Worm (Caenorhabditis elegans): ENCODE measurements around the gene C15H11.1.

The C15H11.1 gene

DNA sequence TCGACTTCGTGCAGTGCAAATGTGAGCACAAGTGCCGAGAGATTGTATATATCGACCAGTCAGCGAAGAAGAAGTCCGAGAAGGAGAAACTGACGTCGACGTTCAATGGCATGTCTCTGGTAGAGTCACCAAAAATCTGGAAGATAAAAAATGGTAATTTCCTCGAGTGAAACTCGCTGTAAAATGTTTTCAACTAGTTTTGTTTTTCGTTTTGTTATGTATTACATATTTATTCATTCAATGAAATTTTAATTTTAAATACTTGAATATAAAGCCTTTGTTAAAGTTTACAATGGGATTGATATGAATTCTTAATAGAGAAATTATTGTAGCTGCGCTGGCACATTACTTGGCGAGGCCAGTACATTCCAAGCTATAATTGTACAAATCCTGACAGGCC is 26.3 kb downstream of the C15H11.1 start:
- TF ChIP-seq cog-1 (tag; optimal IDR thresholded peaks at IDR 0.05), result no peak
- no peak for TF ChIP-seq flt-1 (GFP tag; IDR thresholded peaks at IDR 0.05)
- TF ChIP-seq ref-1 (GFP tag; conservative IDR thresholded peaks at IDR 0.05), result no peak
- TF ChIP-seq med-1 (GFP tag; optimal IDR thresholded peaks at IDR 0.05; ENCODE audit: insufficient read depth), result no peak
- TF ChIP-seq klf-2 (GFP tag; conservative IDR thresholded peaks at IDR 0.05), result no peak
- TF ChIP-seq T22C8.4 (GFP tag; IDR thresholded peaks at IDR 0.05), result no peak

ce11 chrV:14421325-14421724 is 27.7 kb downstream of the C15H11.1 start, which contains the start of gene dhs-22:
dhs-22 (minus strand) TSS chrV:14421440.
- no peak for TF ChIP-seq flt-1 (GFP tag; IDR thresholded peaks at IDR 0.05)
- TF ChIP-seq tab-1 (GFP tag; IDR thresholded peaks at IDR 0.05), result no peak
- no peak for TF ChIP-seq ref-1 (GFP tag; conservative IDR thresholded peaks at IDR 0.05)
- TF ChIP-seq cog-1 (tag; optimal IDR thresholded peaks at IDR 0.05), result no peak
- no peak for TF ChIP-seq T22C8.4 (GFP tag; IDR thresholded peaks at IDR 0.05)
- TF ChIP-seq ztf-29 (GFP tag; IDR thresholded peaks at IDR 0.05), result no peak

- TF ChIP-seq med-1 (GFP tag; optimal IDR thresholded peaks at IDR 0.05; ENCODE audit: insufficient read depth) (no peak), klf-2 (GFP tag; conservative IDR thresholded peaks at IDR 0.05) (no peak), cog-1 (tag; optimal IDR thresholded peaks at IDR 0.05) (no peak), ztf-23 (GFP tag; IDR thresholded peaks at IDR 0.05) (no peak), ref-1 (GFP tag; conservative IDR thresholded peaks at IDR 0.05) (no peak), tab-1 (GFP tag; IDR thresholded peaks at IDR 0.05) (no peak), flt-1 (GFP tag; IDR thresholded peaks at IDR 0.05) (no peak), ztf-29 (GFP tag; IDR thresholded peaks at IDR 0.05) (no peak), T22C8.4 (GFP tag; IDR thresholded peaks at IDR 0.05) (no peak)
Observed at ce11 chrV:14422317-14422716, 28.7 kb downstream of the C15H11.1 start, which contains the start of gene pas-1. pas-1 (minus strand) TSS chrV:14422618.

ce11 chrV:14423268-14423667 is 29.7 kb downstream of the C15H11.1 start, which contains the start of gene rpoa-12:
rpoa-12 (minus strand) TSS chrV:14423304.
- TF ChIP-seq ref-1 (GFP tag; conservative IDR thresholded peaks at IDR 0.05), result no peak
- TF ChIP-seq ztf-23 (GFP tag; IDR thresholded peaks at IDR 0.05), result no peak
- no peak for TF ChIP-seq cog-1 (tag; optimal IDR thresholded peaks at IDR 0.05)
- TF ChIP-seq ztf-29 (GFP tag; IDR thresholded peaks at IDR 0.05), result no peak
- no peak for TF ChIP-seq klf-2 (GFP tag; conservative IDR thresholded peaks at IDR 0.05)
- no peak for TF ChIP-seq T22C8.4 (GFP tag; IDR thresholded peaks at IDR 0.05)

DNA sequence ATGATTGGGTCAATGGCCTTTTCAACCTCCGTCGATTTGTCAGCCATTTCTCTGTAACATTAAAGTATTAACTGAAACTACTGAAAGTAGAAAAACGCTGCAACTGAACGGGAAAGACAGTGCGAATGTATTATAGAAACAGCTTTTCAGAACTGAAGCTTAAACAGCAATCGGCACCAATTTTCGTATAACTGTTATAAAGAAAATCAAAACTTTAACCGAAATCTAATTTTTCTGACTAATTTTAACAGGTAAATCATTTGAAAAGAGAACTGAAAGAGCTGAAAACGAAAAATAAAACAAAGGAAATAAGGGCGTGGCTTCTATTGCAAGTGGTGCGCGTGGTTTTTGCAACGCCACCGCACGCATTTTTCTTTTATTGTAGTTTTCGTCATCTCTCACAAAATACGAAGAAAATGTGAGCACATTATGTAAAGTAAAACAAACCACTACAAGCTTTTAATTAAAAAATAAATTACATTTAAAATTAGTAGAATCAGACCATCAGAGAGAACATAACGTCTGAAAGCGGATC is 31.4 kb downstream of the C15H11.1 start, which contains the start of gene rrsr-1:
Gene rrsr-1 (minus strand): TSS at position 51 of the 535 bp plus-strand sequence.
- TF ChIP-seq klf-2 (GFP tag; conservative IDR thresholded peaks at IDR 0.05) (no peak), ztf-23 (GFP tag; IDR thresholded peaks at IDR 0.05) (peak; percentile 68; the same call in 1 of the 2 replicates), med-1 (GFP tag; optimal IDR thresholded peaks at IDR 0.05; ENCODE audit: insufficient read depth) (peak; percentile 65), tab-1 (GFP tag; IDR thresholded peaks at IDR 0.05) (peak; percentile 54; the same call in 1 of the 2 replicates), T22C8.4 (GFP tag; IDR thresholded peaks at IDR 0.05) (no peak), flt-1 (GFP tag; IDR thresholded peaks at IDR 0.05) (0 out of 2 replicates have a peak, but pooled peaks have one; percentile 41)

DNA sequence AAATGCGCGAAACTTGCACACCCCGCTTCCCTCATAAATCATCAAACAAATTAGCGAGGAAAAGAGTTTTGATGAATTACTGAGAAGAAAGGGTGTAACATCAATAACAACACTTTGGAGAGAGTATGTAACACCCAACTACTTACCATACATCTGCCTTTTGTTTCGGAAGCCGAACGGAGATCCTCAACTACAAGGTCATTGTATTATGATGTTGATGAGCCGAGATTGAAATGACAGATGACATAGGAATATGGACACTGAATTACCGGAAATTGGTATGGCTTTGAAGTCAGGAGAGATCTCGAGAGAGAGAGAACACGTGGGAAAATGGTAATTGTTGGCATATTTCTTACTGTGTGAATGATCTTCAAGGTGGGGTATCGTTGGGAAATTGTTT is 32.4 kb downstream of the C15H11.1 start:
- TF ChIP-seq ztf-23 (GFP tag; IDR thresholded peaks at IDR 0.05), result no peak
- TF ChIP-seq med-1 (GFP tag; optimal IDR thresholded peaks at IDR 0.05; ENCODE audit: insufficient read depth), result no peak
- no peak for TF ChIP-seq klf-2 (GFP tag; conservative IDR thresholded peaks at IDR 0.05)
- TF ChIP-seq flt-1 (GFP tag; IDR thresholded peaks at IDR 0.05), result no peak
- TF ChIP-seq ztf-29 (GFP tag; IDR thresholded peaks at IDR 0.05), result no peak
- TF ChIP-seq tab-1 (GFP tag; IDR thresholded peaks at IDR 0.05), result no peak
- TF ChIP-seq cog-1 (tag; optimal IDR thresholded peaks at IDR 0.05), result no peak
- no peak for TF ChIP-seq ref-1 (GFP tag; conservative IDR thresholded peaks at IDR 0.05)
- TF ChIP-seq T22C8.4 (GFP tag; IDR thresholded peaks at IDR 0.05), result no peak

ce11 chrV:14427069-14427825 is 33.6 kb downstream of the C15H11.1 start:
- no peak for TF ChIP-seq klf-2 (GFP tag; conservative IDR thresholded peaks at IDR 0.05)
- TF ChIP-seq ztf-29 (GFP tag; IDR thresholded peaks at IDR 0.05), result no peak
- TF ChIP-seq cog-1 (tag; optimal IDR thresholded peaks at IDR 0.05), result no peak
- TF ChIP-seq tab-1 (GFP tag; IDR thresholded peaks at IDR 0.05), result no peak
- TF ChIP-seq ztf-23 (GFP tag; IDR thresholded peaks at IDR 0.05), result no peak
- TF ChIP-seq med-1 (GFP tag; optimal IDR thresholded peaks at IDR 0.05; ENCODE audit: insufficient read depth), result no peak
- no peak for TF ChIP-seq flt-1 (GFP tag; IDR thresholded peaks at IDR 0.05)
- no peak for TF ChIP-seq ref-1 (GFP tag; conservative IDR thresholded peaks at IDR 0.05)
- no peak for TF ChIP-seq T22C8.4 (GFP tag; IDR thresholded peaks at IDR 0.05)

ce11 chrV:14428865-14429264 is 35.3 kb downstream of the C15H11.1 start, which contains the start of gene F23B12.1:
F23B12.1 (plus strand) TSS chrV:14429165.
- TF ChIP-seq T22C8.4 (GFP tag; IDR thresholded peaks at IDR 0.05) (no peak), ref-1 (GFP tag; conservative IDR thresholded peaks at IDR 0.05) (no peak), cog-1 (tag; optimal IDR thresholded peaks at IDR 0.05) (no peak)

DNA sequence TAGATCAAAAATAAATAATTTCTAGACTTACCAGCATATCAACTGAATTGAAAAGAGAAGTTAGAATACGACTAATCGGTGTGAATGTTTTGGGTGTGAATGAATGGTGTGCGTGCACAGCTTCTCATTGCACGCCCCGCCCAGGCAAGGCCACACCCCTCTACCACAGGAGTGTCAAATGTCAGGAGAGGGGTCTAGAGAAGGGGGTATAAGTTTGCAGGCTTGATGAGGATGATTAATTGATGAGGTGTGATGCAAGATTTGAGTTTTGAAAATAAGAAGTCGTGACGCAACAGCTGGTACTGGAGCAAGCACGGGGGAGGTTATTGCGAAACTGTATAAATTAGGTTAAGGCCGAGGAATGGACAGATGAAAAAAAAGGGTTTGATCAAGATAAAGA is 38.7 kb downstream of the C15H11.1 start, which contains the start of gene egl-1:
Gene egl-1 (minus strand): TSS at position 101 of the 400 bp plus-strand sequence.
- TF ChIP-seq flt-1 (GFP tag; IDR thresholded peaks at IDR 0.05), result no peak

DNA sequence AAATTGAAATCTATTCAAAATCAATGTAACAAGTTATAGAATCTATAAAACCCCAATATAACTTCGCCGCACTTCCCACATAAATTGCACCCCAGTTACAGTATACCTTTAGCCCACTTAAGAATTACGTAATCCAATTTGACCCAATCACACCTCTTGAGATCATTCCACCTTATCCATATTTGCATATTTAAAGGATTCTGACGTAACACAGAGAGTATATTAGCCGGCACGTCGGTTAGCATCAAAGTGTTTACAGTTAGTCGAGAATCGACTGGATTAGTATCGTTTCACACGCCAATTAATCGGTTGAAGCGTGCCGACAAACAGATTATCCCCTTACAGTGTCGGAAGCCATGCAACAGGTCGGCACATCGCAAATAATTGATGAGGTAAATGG is 40.0 kb downstream of the C15H11.1 start:
- TF ChIP-seq ref-1 (GFP tag; conservative IDR thresholded peaks at IDR 0.05) (no peak), med-1 (GFP tag; optimal IDR thresholded peaks at IDR 0.05; ENCODE audit: insufficient read depth) (no peak), ztf-29 (GFP tag; IDR thresholded peaks at IDR 0.05) (no peak), flt-1 (GFP tag; IDR thresholded peaks at IDR 0.05) (no peak), T22C8.4 (GFP tag; IDR thresholded peaks at IDR 0.05) (no peak), klf-2 (GFP tag; conservative IDR thresholded peaks at IDR 0.05) (no peak), cog-1 (tag; optimal IDR thresholded peaks at IDR 0.05) (no peak), ztf-23 (GFP tag; IDR thresholded peaks at IDR 0.05) (no peak), tab-1 (GFP tag; IDR thresholded peaks at IDR 0.05) (no peak)
